Fruit fly (Drosophila melanogaster): ENCODE data around the gene Dtd.

The Dtd gene

dm6 chr3R:11409667-11410137, 20.2 kb upstream of the Dtd start, which contains the start of the genes mgr and Irbp (continued):
- TF ChIP-seq fkh (GFP tag; optimal IDR thresholded peaks at IDR 0.05) (no peak), CG34406 (GFP tag; optimal IDR thresholded peaks at IDR 0.05) (peak; percentile 90), cyc (GFP tag; optimal IDR thresholded peaks at IDR 0.05) (peak; percentile 60), CG3032 (tag; optimal IDR thresholded peaks at IDR 0.05) (peak; percentile 90), Ets96B (tag; optimal IDR thresholded peaks at IDR 0.05) (peak; percentile 71), topi (GFP tag; optimal IDR thresholded peaks at IDR 0.05) (peak; percentile 76), net (GFP tag; optimal IDR thresholded peaks at IDR 0.05) (peak; percentile 77), ss (GFP tag; optimal IDR thresholded peaks at IDR 0.05) (peak in 1 of 2 experiments; percentile 81), CG10631 (GFP tag; optimal IDR thresholded peaks at IDR 0.05) (peak; percentile 92), Sox15 (GFP tag; optimal IDR thresholded peaks at IDR 0.05) (peak; percentile 65), CG6163 (GFP tag; IDR thresholded peaks at IDR 0.05) (peak; percentile 89), Met (GFP tag; optimal IDR thresholded peaks at IDR 0.05) (no peak), Eip93F (GFP tag; optimal IDR thresholded peaks at IDR 0.05) (no peak)

dm6 chr3R:11412371-11412770, 17.5 kb upstream of the Dtd start, which contains the start of gene Ipo9:
Gene Ipo9, plus strand, starts transcription at chr3R:11412522.
- no peak for TF ChIP-seq Ets21C (GFP tag; optimal IDR thresholded peaks at IDR 0.05)
- TF ChIP-seq ss (GFP tag; optimal IDR thresholded peaks at IDR 0.05) = no peak
- TF ChIP-seq CG31627 (GFP tag; optimal IDR thresholded peaks at IDR 0.05) = no peak
- no peak for TF ChIP-seq CG8319 (GFP tag; optimal IDR thresholded peaks at IDR 0.05)
- no peak for TF ChIP-seq Blimp-1 (GFP tag; optimal IDR thresholded peaks at IDR 0.05)
- no peak for TF ChIP-seq pdm3 (GFP tag; optimal IDR thresholded peaks at IDR 0.05)
- no peak for TF ChIP-seq Hr38 (GFP tag; optimal IDR thresholded peaks at IDR 0.05)

- TF ChIP-seq CG15336 (GFP tag; IDR thresholded peaks at IDR 0.05) (no peak), CG3032 (tag; optimal IDR thresholded peaks at IDR 0.05) (no peak), esn (GFP tag; optimal IDR thresholded peaks at IDR 0.05) (no peak), CG10631 (GFP tag; optimal IDR thresholded peaks at IDR 0.05) (no peak), CG6163 (GFP tag; IDR thresholded peaks at IDR 0.05) (no peak), CG11294 (GFP tag; IDR thresholded peaks at IDR 0.05) (no peak), fd59A (GFP tag; optimal IDR thresholded peaks at IDR 0.05) (no peak), Ets21C (GFP tag; optimal IDR thresholded peaks at IDR 0.05) (no peak), Eip78C (GFP tag) (no peak), salr (GFP tag; optimal IDR thresholded peaks at IDR 0.05) (no peak), acj6 (GFP tag; optimal IDR thresholded peaks at IDR 0.05) (no peak), pdm3 (GFP tag; optimal IDR thresholded peaks at IDR 0.05) (no peak), Sox15 (GFP tag; optimal IDR thresholded peaks at IDR 0.05) (no peak), fkh (GFP tag; optimal IDR thresholded peaks at IDR 0.05) (no peak), CG6792 (GFP tag; optimal IDR thresholded peaks at IDR 0.05) (no peak), Blimp-1 (GFP tag; optimal IDR thresholded peaks at IDR 0.05) (no peak), Smox (GFP tag; optimal IDR thresholded peaks at IDR 0.05) (no peak), Met (GFP tag; optimal IDR thresholded peaks at IDR 0.05) (no peak)
These were observed 11.3 kb upstream of the Dtd start, which contains the start of the genes bumpel and CG45676 for dm6 chr3R:11418568-11418967. Gene bumpel, minus strand, starts transcription at chr3R:11418668. Gene CG45676, plus strand, starts transcription at chr3R:11418885.

- TF ChIP-seq Hr39 (GFP tag; optimal IDR thresholded peaks at IDR 0.05) (peak; percentile 97), Ets21C (GFP tag; optimal IDR thresholded peaks at IDR 0.05) (peak; percentile 96), CG31627 (GFP tag; optimal IDR thresholded peaks at IDR 0.05) (peak; percentile 98), Hr38 (GFP tag; optimal IDR thresholded peaks at IDR 0.05) (peak; percentile 50), Gug (GFP tag; IDR thresholded peaks at IDR 0.05) (peak; percentile 94), CG1621 (tag; optimal IDR thresholded peaks at IDR 0.05) (peak; percentile 85), Lpt (GFP tag; optimal IDR thresholded peaks at IDR 0.05) (peak; percentile 87), lz (GFP tag; optimal IDR thresholded peaks at IDR 0.05) (peak; percentile 97), CG11902 (GFP tag; optimal IDR thresholded peaks at IDR 0.05) (peak; percentile 93), CG9139 (GFP tag; optimal IDR thresholded peaks at IDR 0.05) (no peak), pdm3 (GFP tag; optimal IDR thresholded peaks at IDR 0.05) (peak; percentile 94), CG8632 (GFP tag; optimal IDR thresholded peaks at IDR 0.05) (peak; percentile 85), achi (GFP tag; optimal IDR thresholded peaks at IDR 0.05) (peak; percentile 90), CG6276 (GFP tag; optimal IDR thresholded peaks at IDR 0.05) (no peak), esn (GFP tag; optimal IDR thresholded peaks at IDR 0.05) (peak; percentile 95), CG7368 (GFP tag; optimal IDR thresholded peaks at IDR 0.05) (no peak), CG15336 (GFP tag; IDR thresholded peaks at IDR 0.05) (peak; percentile 84), CG4318 (GFP tag; optimal IDR thresholded peaks at IDR 0.05) (no peak), salr (GFP tag; optimal IDR thresholded peaks at IDR 0.05) (peak in 1 of 2 experiments; percentile 78), Sox15 (GFP tag; optimal IDR thresholded peaks at IDR 0.05) (peak; percentile 94), Ets96B (tag; optimal IDR thresholded peaks at IDR 0.05) (peak; percentile 88), CG16779 (tag; optimal IDR thresholded peaks at IDR 0.05) (peak; percentile 65), Met (GFP tag; optimal IDR thresholded peaks at IDR 0.05) (no peak), Smox (GFP tag; optimal IDR thresholded peaks at IDR 0.05) (peak; percentile 93), eg (GFP tag; IDR thresholded peaks at IDR 0.05) (peak; percentile 92), acj6 (GFP tag; optimal IDR thresholded peaks at IDR 0.05) (peak; percentile 96), svp (GFP tag) (peak; percentile 98), Eip93F (GFP tag; optimal IDR thresholded peaks at IDR 0.05) (peak; percentile 76), CG8319 (GFP tag; optimal IDR thresholded peaks at IDR 0.05) (peak; percentile 89)
These were observed 8.2 kb upstream of the Dtd start, which contains the start of the genes ninaG and Sptz for dm6 chr3R:11421643-11422122. Gene ninaG, minus strand, starts transcription at chr3R:11421693. Gene Sptz, plus strand, starts transcription at chr3R:11422092.
